Worm (Caenorhabditis elegans) whole organism, young adult: ENCODE data around the gene chs-2.

Experiments used
- T26A5.8 ChIP-seq: sonication (generic microtip); optimal IDR thresholded peaks from 2 replicates; lab custom pipeline; 2016; ENCODE audit warnings: missing genetic modification characterization, missing compliant biosample characterization
- ama-1 ChIP-seq, 3 experiments: fragments of 150-350 bp in 1 of 3; sonication (generic microtip) in 2 of 3; optimal IDR thresholded peaks; 2 replicates each; lab custom pipeline; 2014 to 2018; ENCODE audit warnings: missing biosample characterization in 2 of 3, missing genetic modification characterization in 2 of 3, missing genetic modification reagents in 2 of 3
- attf-5 ChIP-seq: fragments of 200-800 bp; sonication (Bioruptor generic); optimal IDR thresholded peaks from 2 replicates; lab custom pipeline; 2018; ENCODE audit warnings: mild to moderate bottlenecking, missing genetic modification characterization, missing compliant biosample characterization
- efl-1 ChIP-seq: fragments of 150-350 bp; optimal IDR thresholded peaks from 2 replicates; lab custom pipeline; 2014; ENCODE audit warnings: missing biosample characterization, missing genetic modification reagents, missing genetic modification characterization
- ekl-4 ChIP-seq: fragments of 200-800 bp; sonication (Bioruptor generic); IDR thresholded peaks from 2 replicates; pipeline ENCODE4 v1.3.6; 2022; ENCODE audit warnings: missing genetic modification reagents, missing genetic modification characterization, missing compliant biosample characterization
- ets-4 ChIP-seq: fragments of 200-800 bp; sonication (Bioruptor generic); optimal IDR thresholded peaks from 2 replicates; lab custom pipeline; 2018; ENCODE audit warnings: mild to moderate bottlenecking, missing genetic modification characterization, missing compliant biosample characterization
- pha-4 ChIP-seq: fragments of 150-350 bp; sonication (generic microtip); optimal IDR thresholded peaks from 2 replicates; lab custom pipeline; 2014; ENCODE audit warnings: missing biosample characterization, missing genetic modification reagents, missing genetic modification characterization
- tbx-9 ChIP-seq: sonication (generic microtip); optimal IDR thresholded peaks from 2 replicates; lab custom pipeline; 2016; ENCODE audit warnings: borderline replicate concordance, missing genetic modification characterization, inconsistent platforms, missing compliant biosample characterization

- TF ChIP-seq attf-5 (GFP tag; lab: Kevin White, UChicago): no peak
- TF ChIP-seq T26A5.8 (tag; lab: Kevin White, UChicago): no peak
- no peak for TF ChIP-seq efl-1 (GFP tag; lab: Kevin White, UChicago)
- no peak for TF ChIP-seq ama-1 (optimal IDR thresholded peaks at IDR 0.05; lab: Kevin White, UChicago)
- TF ChIP-seq ama-1 (GFP tag; optimal IDR thresholded peaks at IDR 0.05; lab: Kevin White, UChicago): no peak
- TF ChIP-seq ekl-4 (GFP tag; lab: Robert Waterston, UW): no peak
- no peak for TF ChIP-seq tbx-9 (tag; lab: Kevin White, UChicago)
- no peak for TF ChIP-seq pha-4 (tag; lab: Kevin White, UChicago)
- TF ChIP-seq ets-4 (GFP tag; lab: Kevin White, UChicago): no peak
Measured at ce11 chrII:237721-238120, 40.9 kb downstream of the chs-2 start, which contains the start of gene laat-1.
